Worm (Caenorhabditis elegans): Measurements from ENCODE around the gene F44A6.4.
A peak's percentile ranks its signal among the peaks of the same experiment; 100 is the strongest.

Gene F44A6.4

ce11 chrX:10236844-10237243 lies 21.5 kb upstream of the F44A6.4 start, which contains the start of gene zipt-13:
TSS of gene zipt-13 (minus strand) at chrX:10236944.
- TF ChIP-seq tra-1 (GFP tag; IDR thresholded peaks at IDR 0.05) (no peak), aly-2 (tag; optimal IDR thresholded peaks at IDR 0.05) (no peak), pha-4 (GFP tag; IDR thresholded peaks at IDR 0.05) (no peak), pha-4 (tag; optimal IDR thresholded peaks at IDR 0.05) (no peak), gei-8 (GFP tag; optimal IDR thresholded peaks at IDR 0.05) (no peak), skn-1 (tag; optimal IDR thresholded peaks at IDR 0.05) (no peak), nhr-25 (tag; optimal IDR thresholded peaks at IDR 0.05; ENCODE audit: borderline replicate concordance, insufficient read depth) (peak; percentile 23), Y48G9A.11 (GFP tag; IDR thresholded peaks at IDR 0.05) (no peak), spr-1 (tag; optimal IDR thresholded peaks at IDR 0.05) (no peak), zip-11 (GFP tag; IDR thresholded peaks at IDR 0.05) (no peak), mxl-3 (GFP tag; optimal IDR thresholded peaks at IDR 0.05) (no peak), mdt-29 (GFP tag; IDR thresholded peaks at IDR 0.05) (no peak), rbr-2 (tag; optimal IDR thresholded peaks at IDR 0.05) (no peak), saeg-2 (GFP tag; IDR thresholded peaks at IDR 0.05) (no peak), zag-1 (tag; optimal IDR thresholded peaks at IDR 0.05) (no peak), lin-15B (tag; optimal IDR thresholded peaks at IDR 0.05) (no peak), lir-3 (tag; optimal IDR thresholded peaks at IDR 0.05) (no peak), snpc-1.2 (GFP tag; IDR thresholded peaks at IDR 0.05) (no peak), dmd-6 (GFP tag; IDR thresholded peaks at IDR 0.05) (peak; percentile 13; the same call in 1 of the 2 replicates), nhr-42 (GFP tag; IDR thresholded peaks at IDR 0.05) (no peak), ceh-82 (tag; optimal IDR thresholded peaks at IDR 0.05) (no peak), vab-7 (GFP tag; IDR thresholded peaks at IDR 0.05) (no peak), mxl-2 (GFP tag; conservative IDR thresholded peaks at IDR 0.05) (no peak), unc-130 (GFP tag; optimal IDR thresholded peaks at IDR 0.05) (no peak), nhr-48 (tag; optimal IDR thresholded peaks at IDR 0.05) (peak; percentile 23), dmd-9 (GFP tag; IDR thresholded peaks at IDR 0.05) (no peak), ctbp-1 (GFP tag; IDR thresholded peaks at IDR 0.05) (no peak), hlh-11 (tag; optimal IDR thresholded peaks at IDR 0.05) (peak; percentile 28), tag-97 (GFP tag; IDR thresholded peaks at IDR 0.05) (no peak)

DNA sequence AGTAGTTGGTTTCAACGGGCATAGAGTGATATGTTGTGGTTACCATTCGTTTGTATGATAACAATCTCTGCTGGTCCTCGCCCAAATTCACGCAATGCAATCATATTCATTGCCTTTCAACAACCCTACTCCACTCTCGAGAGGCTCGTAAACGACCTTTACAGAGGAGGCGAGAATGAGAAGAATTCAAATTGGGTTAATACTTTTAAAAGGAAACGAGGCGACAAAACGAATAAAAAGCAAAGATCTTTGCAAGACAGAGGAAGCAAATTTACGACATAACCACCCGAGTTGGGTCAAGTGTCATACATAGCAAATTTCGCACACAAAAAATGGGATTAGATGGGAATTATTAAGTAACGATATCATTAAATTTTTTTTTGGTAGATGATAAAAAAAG lies 17.1 kb upstream of the F44A6.4 start:
- no peak for TF ChIP-seq snpc-1.2 (GFP tag; IDR thresholded peaks at IDR 0.05)
- TF ChIP-seq aha-1 (tag): peak; percentile 30
- TF ChIP-seq ceh-44 (GFP tag; IDR thresholded peaks at IDR 0.05): no peak
- TF ChIP-seq attf-4 (tag; optimal IDR thresholded peaks at IDR 0.05): no peak
- peak; percentile 29; the same call in 1 of the 2 replicates for TF ChIP-seq T26A8.4 (GFP tag; IDR thresholded peaks at IDR 0.05)
- peak in 1 of 2 experiments; percentile 91 for TF ChIP-seq unc-62 (GFP tag; optimal IDR thresholded peaks at IDR 0.05 in 1 of 2)
- TF ChIP-seq unc-62 (tag; optimal IDR thresholded peaks at IDR 0.05): no peak

DNA sequence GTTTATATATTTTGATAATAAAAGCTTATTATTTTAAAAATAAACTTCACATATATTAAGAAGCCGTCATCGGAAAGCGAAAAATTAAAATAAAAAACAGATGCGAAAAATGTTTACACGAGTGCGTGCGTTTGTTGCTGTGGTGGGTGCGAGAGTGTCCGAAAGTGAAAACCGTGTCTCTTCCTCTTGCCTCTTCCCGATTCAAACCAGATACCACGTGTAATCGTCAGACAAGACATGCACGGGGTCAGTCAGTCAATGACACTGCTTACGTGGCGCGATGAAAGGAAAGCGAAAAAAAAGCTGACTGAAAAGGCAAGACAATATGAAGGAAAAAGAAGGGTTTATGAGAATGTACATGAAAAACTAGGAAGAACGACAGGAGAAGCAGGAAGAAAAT lies 15.6 kb upstream of the F44A6.4 start:
- no peak for TF ChIP-seq Y75B8A.6 (GFP tag; IDR thresholded peaks at IDR 0.05)
- TF ChIP-seq set-16 (GFP tag; IDR thresholded peaks at IDR 0.05): no peak
- TF ChIP-seq R02D3.7 (tag; optimal IDR thresholded peaks at IDR 0.05): no peak
- TF ChIP-seq nhr-10 (tag; optimal IDR thresholded peaks at IDR 0.05): no peak
- peak; percentile 5 for TF ChIP-seq mep-1 (tag; optimal IDR thresholded peaks at IDR 0.05)
- no peak for TF ChIP-seq ceh-82 (tag; optimal IDR thresholded peaks at IDR 0.05)
- TF ChIP-seq lin-29 (GFP tag; IDR thresholded peaks at IDR 0.05): 0 out of 2 replicates have a peak, but pooled peaks have one; percentile 28
- peak; percentile 48; the same call in 1 of the 2 replicates for TF ChIP-seq T26A8.4 (GFP tag; IDR thresholded peaks at IDR 0.05)
- TF ChIP-seq nhr-28 (tag; optimal IDR thresholded peaks at IDR 0.05): peak; percentile 29
- TF ChIP-seq daf-16 (GFP tag; optimal IDR thresholded peaks at IDR 0.05): no peak
- no peak for TF ChIP-seq daf-16 (tag; optimal IDR thresholded peaks at IDR 0.05)
- TF ChIP-seq ama-1 (optimal IDR thresholded peaks at IDR 0.05): no peak
- no peak for TF ChIP-seq lir-3 (tag; optimal IDR thresholded peaks at IDR 0.05)
- TF ChIP-seq nhr-102 (tag; optimal IDR thresholded peaks at IDR 0.05): no peak
- no peak for TF ChIP-seq F37D6.2 (tag; optimal IDR thresholded peaks at IDR 0.05)
- TF ChIP-seq hlh-11 (tag; optimal IDR thresholded peaks at IDR 0.05): peak; percentile 81
- no peak for TF ChIP-seq aly-2 (tag; optimal IDR thresholded peaks at IDR 0.05)
- no peak for TF ChIP-seq F49E8.2 (tag; optimal IDR thresholded peaks at IDR 0.05; ENCODE audit: borderline replicate concordance)
- no peak for TF ChIP-seq lin-1 (GFP tag; IDR thresholded peaks at IDR 0.05)
- 0 out of 2 replicates have a peak, but pooled peaks have one; percentile 12 for TF ChIP-seq tra-1 (GFP tag; IDR thresholded peaks at IDR 0.05)
- TF ChIP-seq hif-1 (tag; optimal IDR thresholded peaks at IDR 0.05): no peak
- TF ChIP-seq pqm-1 (tag; optimal IDR thresholded peaks at IDR 0.05): no peak
